Worm (Caenorhabditis elegans) whole organism, late embryonic: Measurements from ENCODE around the gene clec-122.

Source experiments
- ceh-19 ChIP-seq: fragments of 200-800 bp; sonication (Bioruptor generic); optimal IDR thresholded peaks from 2 replicates; lab custom pipeline; 2018; ENCODE audit warnings: mild to moderate bottlenecking, missing genetic modification characterization, missing compliant biosample characterization
- che-1 ChIP-seq: sonication (generic microtip); optimal IDR thresholded peaks from 2 replicates; lab custom pipeline; 2016; ENCODE audit warnings: mild to moderate bottlenecking, missing genetic modification characterization, missing compliant biosample characterization
- fkh-10 ChIP-seq: fragments of 150-350 bp; optimal IDR thresholded peaks from 2 replicates; lab custom pipeline; 2014; ENCODE audit warnings: missing biosample characterization, missing genetic modification reagents, missing genetic modification characterization
- nfya-1 ChIP-seq: sonication (generic microtip); optimal IDR thresholded peaks from 2 replicates; lab custom pipeline; 2017; ENCODE audit warnings: missing genetic modification characterization, mild to moderate bottlenecking, missing compliant biosample characterization, antibody characterized with exemption, moderate library complexity
- syd-9 ChIP-seq: sonication (generic microtip); optimal IDR thresholded peaks from 2 replicates; lab custom pipeline; 2016; ENCODE audit warnings: mild to moderate bottlenecking, missing genetic modification characterization, moderate library complexity, missing compliant biosample characterization

- TF ChIP-seq fkh-10 (GFP tag; lab: Kevin White, UChicago), result no peak
- no peak for TF ChIP-seq nfya-1 (tag; lab: Kevin White, UChicago)
- TF ChIP-seq syd-9 (tag; lab: Kevin White, UChicago), result no peak
- TF ChIP-seq che-1 (tag; lab: Kevin White, UChicago), result no peak
- TF ChIP-seq ceh-19 (GFP tag; lab: Kevin White, UChicago), result no peak
Measured at ce11 chrII:3091268-3091667, 14.6 kb upstream of the clec-122 start, which contains the start of gene srg-21.
